Fruit fly (Drosophila melanogaster): Measurements from ENCODE around the gene CG4593.
A peak's percentile ranks its signal among the peaks of the same experiment; 100 is the strongest.

CG4593 gene

dm6 chrX:6985182-6985851 lies 28.4 kb upstream of the CG4593 start (continued):
- TF ChIP-seq N (GFP tag; optimal IDR thresholded peaks at IDR 0.05) (no peak), Vsx2 (GFP tag; optimal IDR thresholded peaks at IDR 0.05; ENCODE audit: partially characterized antibody) (no peak), HLH106 (tag; optimal IDR thresholded peaks at IDR 0.05) (peak; percentile 94), dl (GFP tag; optimal IDR thresholded peaks at IDR 0.05; ENCODE audit: insufficient read depth in 1 of 2, partially characterized antibody in 2 of 2) (peak in 1 of 2 experiments; percentile 17), Jra (GFP tag; optimal IDR thresholded peaks at IDR 0.05) (peak; percentile 92), sv (GFP tag; optimal IDR thresholded peaks at IDR 0.05) (peak; percentile 57), ey (GFP tag; optimal IDR thresholded peaks at IDR 0.05) (peak; percentile 96), pan (optimal IDR thresholded peaks at IDR 0.05) (peak; percentile 66), Mio (GFP tag; optimal IDR thresholded peaks at IDR 0.05) (no peak), CG32264 (GFP tag; optimal IDR thresholded peaks at IDR 0.05) (peak; percentile 90), Rel (GFP tag; optimal IDR thresholded peaks at IDR 0.05) (peak; percentile 88), Rel (tag; optimal IDR thresholded peaks at IDR 0.05) (peak; percentile 75), jim (GFP tag; optimal IDR thresholded peaks at IDR 0.05) (peak; percentile 1), Myc (optimal IDR thresholded peaks at IDR 0.05) (no peak), fru (GFP tag; optimal IDR thresholded peaks at IDR 0.05) (peak; percentile 97), psq (GFP tag; optimal IDR thresholded peaks at IDR 0.05) (peak; percentile 97), Hnf4 (GFP tag; optimal IDR thresholded peaks at IDR 0.05) (peak; percentile 94), br (GFP tag; optimal IDR thresholded peaks at IDR 0.05) (peak; percentile 96)

dm6 chrX:6985980-6986827 lies 27.5 kb upstream of the CG4593 start, which contains the start of gene bou:
bou (plus strand) TSS chrX:6986486.
- TF ChIP-seq Myc (optimal IDR thresholded peaks at IDR 0.05) (peak; percentile 55), Hnf4 (GFP tag; optimal IDR thresholded peaks at IDR 0.05) (no peak), Dif (GFP tag; optimal IDR thresholded peaks at IDR 0.05; ENCODE audit: partially characterized antibody) (peak; percentile 33)

dm6 chrX:6987091-6987490 lies 26.6 kb upstream of the CG4593 start:
- TF ChIP-seq Dif (GFP tag; optimal IDR thresholded peaks at IDR 0.05; ENCODE audit: partially characterized antibody) (peak; percentile 33), sage (GFP tag; optimal IDR thresholded peaks at IDR 0.05) (no peak)

- no peak for TF ChIP-seq CrebA (GFP tag; optimal IDR thresholded peaks at IDR 0.05; ENCODE audit: borderline replicate concordance)
- no peak for TF ChIP-seq Vsx2 (GFP tag; optimal IDR thresholded peaks at IDR 0.05; ENCODE audit: partially characterized antibody)
- no peak for TF ChIP-seq fru (GFP tag; optimal IDR thresholded peaks at IDR 0.05)
- TF ChIP-seq Jra (GFP tag; optimal IDR thresholded peaks at IDR 0.05) = no peak
- no peak for TF ChIP-seq Dif (GFP tag; optimal IDR thresholded peaks at IDR 0.05; ENCODE audit: partially characterized antibody)
- no peak for TF ChIP-seq Mio (GFP tag; optimal IDR thresholded peaks at IDR 0.05)
- TF ChIP-seq lola (GFP tag; optimal IDR thresholded peaks at IDR 0.05) = no peak
- TF ChIP-seq Dfd (GFP tag; optimal IDR thresholded peaks at IDR 0.05) = no peak
- no peak for TF ChIP-seq CG9705 (GFP tag; optimal IDR thresholded peaks at IDR 0.05)
Observed at dm6 chrX:6988082-6988481, 25.6 kb upstream of the CG4593 start.

dm6 chrX:6988632-6989338 lies 24.9 kb upstream of the CG4593 start:
- TF ChIP-seq Hr78 (GFP tag; optimal IDR thresholded peaks at IDR 0.05) (no peak), br (GFP tag; optimal IDR thresholded peaks at IDR 0.05) (no peak), jim (GFP tag; optimal IDR thresholded peaks at IDR 0.05) (no peak), ey (GFP tag; optimal IDR thresholded peaks at IDR 0.05) (no peak), dl (GFP tag; optimal IDR thresholded peaks at IDR 0.05; ENCODE audit: insufficient read depth in 1 of 2, partially characterized antibody in 2 of 2) (peak; percentile 24 to 38), psq (GFP tag; optimal IDR thresholded peaks at IDR 0.05) (peak; percentile 60), Dif (GFP tag; optimal IDR thresholded peaks at IDR 0.05; ENCODE audit: partially characterized antibody) (no peak)

dm6 chrX:6990105-6990504 lies 23.6 kb upstream of the CG4593 start:
- TF ChIP-seq dl (GFP tag; optimal IDR thresholded peaks at IDR 0.05; ENCODE audit: insufficient read depth in 1 of 2, partially characterized antibody in 2 of 2) (no peak), Hnf4 (GFP tag; optimal IDR thresholded peaks at IDR 0.05) (peak; percentile 18), ey (GFP tag; optimal IDR thresholded peaks at IDR 0.05) (peak; percentile 22), foxo (GFP tag; optimal IDR thresholded peaks at IDR 0.05) (peak in 1 of 2 experiments; percentile 53), CG9705 (GFP tag; optimal IDR thresholded peaks at IDR 0.05) (no peak), Rel (GFP tag; optimal IDR thresholded peaks at IDR 0.05) (no peak), Rel (tag; optimal IDR thresholded peaks at IDR 0.05) (peak; percentile 1), fru (GFP tag; optimal IDR thresholded peaks at IDR 0.05) (peak; percentile 44), N (GFP tag; optimal IDR thresholded peaks at IDR 0.05) (no peak), h (GFP tag; optimal IDR thresholded peaks at IDR 0.05) (peak; percentile 57), Myc (optimal IDR thresholded peaks at IDR 0.05) (no peak), Sp1 (GFP tag; optimal IDR thresholded peaks at IDR 0.05) (no peak), rgr (GFP tag; optimal IDR thresholded peaks at IDR 0.05) (peak; percentile 24), Hr78 (GFP tag; optimal IDR thresholded peaks at IDR 0.05) (no peak), Abd-B (GFP tag; optimal IDR thresholded peaks at IDR 0.05) (no peak), woc (GFP tag; optimal IDR thresholded peaks at IDR 0.05) (peak; percentile 51), HLH106 (tag; optimal IDR thresholded peaks at IDR 0.05) (no peak), jim (GFP tag; optimal IDR thresholded peaks at IDR 0.05) (no peak), lola (GFP tag; optimal IDR thresholded peaks at IDR 0.05) (no peak), dmrt93B (GFP tag; optimal IDR thresholded peaks at IDR 0.05) (peak; percentile 1), psq (GFP tag; optimal IDR thresholded peaks at IDR 0.05) (no peak), sage (GFP tag; optimal IDR thresholded peaks at IDR 0.05) (no peak)

Data from whole organism, wandering third instar larva.